Worm (Caenorhabditis elegans): Measurements from ENCODE around the gene nhr-8.

DNA sequence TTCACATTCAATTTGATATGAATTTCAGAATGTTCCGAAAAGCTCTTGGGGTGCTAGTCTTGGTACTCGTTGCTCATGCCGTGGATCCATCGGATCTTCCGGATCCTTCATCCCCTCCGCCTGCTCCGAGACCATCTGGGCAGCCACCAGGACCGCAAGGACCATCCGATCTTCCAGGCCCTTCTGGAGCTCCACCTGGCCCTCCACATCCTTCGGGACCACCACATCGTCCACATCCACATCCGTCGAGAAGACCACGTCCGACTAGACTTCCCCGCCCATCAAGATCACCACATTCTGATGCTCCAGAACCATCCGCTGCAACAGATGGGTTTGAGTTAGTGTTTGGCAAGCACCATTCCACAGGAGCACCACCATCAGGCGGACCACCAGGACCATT lies 23.8 kb downstream of the nhr-8 start, which contains the start of gene clx-1:
- TF ChIP-seq nhr-80 (tag; optimal IDR thresholded peaks at IDR 0.05) (no peak), ceh-79 (tag; optimal IDR thresholded peaks at IDR 0.05) (no peak), snpc-4 (GFP tag; optimal IDR thresholded peaks at IDR 0.05) (no peak), snpc-4 (tag; optimal IDR thresholded peaks at IDR 0.05) (no peak), let-607 (tag; optimal IDR thresholded peaks at IDR 0.05) (no peak), snpc-1.1 (tag; optimal IDR thresholded peaks at IDR 0.05; ENCODE audit: insufficient read depth) (no peak)

Measured in whole organism, young adult.